Worm (Caenorhabditis elegans) whole organism, dauer: ENCODE measurements around the gene R08D7.7.
"Not testable (repeated sequence)": the region's sequence is repeated elsewhere in the genome, so short reads cannot be mapped to it uniquely, and the experiment has no call there.

Experiments used
- unc-62 ChIP-seq: sonication (generic microtip); optimal IDR thresholded peaks from 2 replicates; lab custom pipeline; 2017; ENCODE audit warnings: missing biosample characterization, missing genetic modification reagents, missing genetic modification characterization

The R08D7.7 gene

ce11 chrIII:9001899-9002298 is 12.0 kb downstream of the R08D7.7 start, which contains the start of gene rpn-6.2:
Gene rpn-6.2, minus strand, starts transcription at chrIII:9001999.
- no peak for TF ChIP-seq unc-62 (GFP tag; lab: Kevin White, UChicago)

DNA sequence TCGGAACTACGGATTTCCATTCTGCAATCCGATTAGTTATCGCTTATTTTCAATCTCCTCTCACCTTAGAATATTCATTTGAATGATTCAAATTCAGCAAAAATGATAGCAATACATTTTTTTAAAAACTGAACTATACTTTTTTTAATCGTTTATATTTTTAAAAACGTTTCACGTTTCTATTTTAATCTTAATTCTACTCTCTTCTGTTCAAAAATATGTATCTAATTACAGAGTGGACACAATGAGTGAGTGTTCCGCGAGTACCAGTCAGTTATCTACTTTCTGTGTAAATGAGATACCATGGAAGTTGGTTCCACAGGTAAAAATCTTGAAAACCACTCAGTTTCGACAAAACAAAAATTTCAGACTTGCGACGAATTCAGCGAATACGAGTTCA is 12.7 kb downstream of the R08D7.7 start, which contains the start of the genes F59B2.15 and zif-1:
TSS of gene F59B2.15 (minus strand) at position 101 of the 400 bp plus-strand sequence.
TSS of gene zif-1 (plus strand) at position 235 of the 400 bp plus-strand sequence.
- TF ChIP-seq unc-62 (GFP tag; lab: Kevin White, UChicago): no peak

- TF ChIP-seq unc-62 (GFP tag; lab: Kevin White, UChicago): no peak
Measured at ce11 chrIII:9004658-9005057, 14.8 kb downstream of the R08D7.7 start.

DNA sequence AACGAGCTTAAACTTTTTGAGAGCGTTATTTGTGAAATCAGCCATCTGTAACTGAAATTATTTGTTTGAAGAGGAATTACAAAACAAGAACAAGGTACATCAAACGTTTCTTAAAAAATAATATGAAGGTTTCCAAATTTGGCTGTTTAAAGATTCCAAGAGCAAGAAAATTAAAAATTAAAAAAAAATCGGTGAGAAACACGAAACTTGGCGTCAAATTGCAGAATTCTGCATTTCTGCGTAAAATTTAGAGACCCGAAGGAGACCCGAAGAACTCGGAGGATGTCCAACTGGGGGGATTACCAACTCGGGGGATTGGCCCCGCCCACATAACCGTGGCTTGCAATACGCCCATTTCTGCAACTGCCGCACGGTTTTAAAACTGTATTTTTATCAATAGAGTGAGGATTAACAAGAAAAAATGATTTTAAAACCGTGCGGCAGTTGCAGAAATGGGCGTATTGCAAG is 16.1 kb downstream of the R08D7.7 start, which contains the start of gene rab-6.1:
TSS of gene rab-6.1 (minus strand) at position 51 of the 468 bp plus-strand sequence.
- TF ChIP-seq unc-62 (GFP tag; lab: Kevin White, UChicago): not testable (repeated sequence)

- TF ChIP-seq unc-62 (GFP tag; lab: Kevin White, UChicago): no peak
Measured at ce11 chrIII:9007183-9007582, 17.3 kb downstream of the R08D7.7 start.

- no peak for TF ChIP-seq unc-62 (GFP tag; lab: Kevin White, UChicago)
Measured at ce11 chrIII:9010047-9010446, 20.2 kb downstream of the R08D7.7 start, which contains the start of gene F59B2.8. Gene F59B2.8, minus strand, starts transcription at chrIII:9010197.

ce11 chrIII:9012309-9012708 is 22.5 kb downstream of the R08D7.7 start, which contains the start of gene F59B2.9:
Gene F59B2.9, minus strand, starts transcription at chrIII:9012409.
- TF ChIP-seq unc-62 (GFP tag; lab: Kevin White, UChicago): no peak

DNA sequence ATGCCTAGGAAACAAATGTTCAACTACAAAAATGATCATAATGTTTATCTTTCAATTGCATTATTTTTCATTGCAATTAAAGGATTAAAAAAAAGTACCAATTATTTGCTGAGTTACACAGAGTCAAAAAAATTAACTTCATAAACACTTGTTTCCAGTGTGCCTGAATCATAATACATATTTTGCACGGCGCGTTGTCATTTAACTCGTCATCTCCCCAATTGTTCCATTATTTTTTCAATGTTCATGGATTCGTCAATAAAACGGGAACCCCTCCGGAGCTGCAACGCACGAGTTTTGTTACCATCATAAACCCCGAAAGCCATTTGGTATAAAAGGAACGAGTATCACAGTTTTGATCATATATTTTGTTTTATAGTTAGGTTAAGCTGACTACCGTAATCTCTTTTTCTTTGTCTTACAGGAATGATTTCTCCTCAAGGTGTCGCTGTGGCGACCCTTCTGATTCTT is 27.4 kb downstream of the R08D7.7 start, which contains the start of gene F59B2.12:
TSS of gene F59B2.12 (plus strand) at position 421 of the 471 bp plus-strand sequence.
- no peak for TF ChIP-seq unc-62 (GFP tag; lab: Kevin White, UChicago)

DNA sequence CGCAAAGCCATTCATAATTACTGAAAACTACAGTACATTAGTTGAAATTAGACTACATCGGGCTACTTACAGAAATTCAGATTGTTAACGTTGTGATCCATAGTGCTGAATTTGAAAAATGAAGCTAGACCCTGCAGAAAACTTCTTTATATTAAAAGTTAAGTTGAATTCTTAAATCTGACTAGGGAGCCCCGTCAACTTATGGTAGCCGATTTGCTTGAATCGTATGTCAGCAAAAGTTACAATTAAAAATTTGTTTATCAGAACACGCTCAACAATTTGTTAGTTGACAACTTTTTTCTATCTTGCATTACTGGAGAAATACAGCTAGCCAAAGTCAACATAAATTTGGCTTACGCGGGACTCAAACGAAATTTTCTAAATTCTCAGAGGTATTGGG is 32.7 kb downstream of the R08D7.7 start, which contains the start of gene F59B2.14:
TSS of gene F59B2.14 (minus strand) at position 101 of the 400 bp plus-strand sequence.
- TF ChIP-seq unc-62 (GFP tag; lab: Kevin White, UChicago): no peak

ce11 chrIII:9023601-9024000 is 33.7 kb downstream of the R08D7.7 start:
- TF ChIP-seq unc-62 (GFP tag; lab: Kevin White, UChicago): no peak

DNA sequence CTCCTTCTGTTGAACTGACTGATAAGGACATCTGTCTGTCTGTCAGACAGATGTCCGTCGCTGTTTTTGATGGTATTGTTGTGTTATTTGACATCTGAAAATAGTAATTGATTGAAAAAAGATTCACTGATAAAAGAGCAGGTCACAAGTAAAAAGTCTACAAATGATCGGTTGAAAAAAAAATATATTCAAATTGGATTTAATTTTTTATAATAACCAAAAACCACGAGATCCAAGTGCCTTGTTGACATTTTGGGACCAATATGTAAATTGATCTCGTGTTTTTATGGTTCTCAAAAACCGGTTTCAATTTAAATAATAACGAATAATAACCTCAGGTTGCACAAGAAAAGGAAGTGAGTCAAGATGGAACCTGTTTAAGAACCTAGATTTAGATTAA is 37.1 kb downstream of the R08D7.7 start, which contains the start of gene F59B2.13:
TSS of gene F59B2.13 (minus strand) at position 101 of the 400 bp plus-strand sequence.
- no peak for TF ChIP-seq unc-62 (GFP tag; lab: Kevin White, UChicago)

- TF ChIP-seq unc-62 (GFP tag; lab: Kevin White, UChicago): no peak
Measured at ce11 chrIII:9030818-9031217, 41.0 kb downstream of the R08D7.7 start.

DNA sequence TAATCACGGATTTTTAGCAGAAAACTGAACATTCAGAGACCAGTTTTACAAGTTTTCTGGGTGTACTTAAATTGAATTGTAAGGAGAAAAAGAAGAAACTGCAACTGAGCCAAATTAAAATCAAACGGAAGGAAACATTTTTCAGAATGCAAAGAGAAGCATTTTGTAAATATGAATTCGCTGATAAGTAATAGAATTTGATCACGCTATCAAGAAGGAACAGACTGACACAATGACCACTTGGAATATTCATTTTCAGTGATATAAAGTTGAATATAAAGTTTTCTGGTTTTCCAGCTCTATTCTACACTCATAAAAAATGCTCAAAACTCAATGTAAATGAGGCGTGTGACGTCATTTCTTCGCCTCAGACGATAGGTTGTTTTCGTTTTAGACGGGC is 44.3 kb downstream of the R08D7.7 start:
- no peak for TF ChIP-seq unc-62 (GFP tag; lab: Kevin White, UChicago)

DNA sequence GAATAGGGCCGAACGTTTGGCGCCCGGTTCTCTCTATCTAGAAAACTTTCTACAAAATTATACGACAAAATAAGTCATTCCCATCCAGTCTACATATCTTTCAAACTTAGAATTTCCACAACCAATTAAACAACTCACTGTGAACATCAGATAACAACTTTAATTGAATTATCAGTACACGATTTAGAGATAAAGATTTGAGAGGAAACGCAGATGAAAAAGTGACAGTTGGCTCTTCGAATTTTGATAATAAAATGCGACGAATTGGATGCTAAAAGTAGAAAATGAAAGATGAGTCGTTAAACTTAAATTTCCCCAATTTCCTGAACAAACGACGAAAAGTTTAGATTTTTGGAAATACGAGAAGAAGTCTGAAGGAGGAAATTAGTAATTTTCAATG is 45.2 kb downstream of the R08D7.7 start:
- TF ChIP-seq unc-62 (GFP tag; lab: Kevin White, UChicago): no peak

ce11 chrIII:9037658-9038057 is 47.8 kb downstream of the R08D7.7 start, which contains the start of gene R107.9:
Gene R107.9, plus strand, starts transcription at chrIII:9037958.
- no peak for TF ChIP-seq unc-62 (GFP tag; lab: Kevin White, UChicago)

- no peak for TF ChIP-seq unc-62 (GFP tag; lab: Kevin White, UChicago)
Measured at ce11 chrIII:9043200-9043599, 53.3 kb downstream of the R08D7.7 start, which contains the start of gene nac-2. Gene nac-2, minus strand, starts transcription at chrIII:9043300.
